Fruit fly (Drosophila melanogaster) S2 (cell line): Measurements from ENCODE around the gene trx.

Source experiments
- CG8478 ChIP-seq: fragments of >200 bp; optimal IDR thresholded peaks from 2 replicates; lab custom pipeline; 2018
- CTCF ChIP-seq, 2 experiments: fragments of >200 bp; optimal IDR thresholded peaks; 2 replicates each; lab custom pipeline; 2018

DNA sequence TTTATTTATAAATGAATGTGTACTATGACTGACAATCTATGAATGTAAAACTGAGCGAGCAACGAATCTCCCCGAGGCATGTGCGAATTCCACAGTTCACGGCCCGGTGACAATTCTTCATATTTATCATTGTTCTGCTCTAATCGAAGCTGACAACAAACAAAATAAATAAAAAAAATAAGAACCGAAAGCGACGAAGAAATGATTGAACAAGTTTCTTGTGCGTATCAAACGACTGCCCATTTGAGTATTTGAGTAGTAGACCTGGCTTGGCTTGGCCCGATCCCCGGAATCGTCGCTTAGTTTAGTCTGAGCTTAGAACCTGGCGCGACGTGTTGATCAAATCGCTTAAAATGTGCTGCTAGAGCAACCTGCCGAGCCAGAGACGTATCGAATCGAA is 23.4 kb upstream of the trx start, which contains the start of gene CG31321:
- TF ChIP-seq CTCF (optimal IDR thresholded peaks at IDR 0.05; lab: Kevin White, UChicago) (no peak), CG8478 (lab: Kevin White, UChicago) (no peak)
